Worm (Caenorhabditis elegans): ENCODE data around the gene catp-7.

ce11 chrIV:8608934-8609333 lies 23.2 kb downstream of the catp-7 start, which contains the start of gene F42A9.6:
- TF ChIP-seq ceh-22 (tag; optimal IDR thresholded peaks at IDR 0.05) (no peak), sox-4 (tag; optimal IDR thresholded peaks at IDR 0.05) (no peak), pha-4 (tag; optimal IDR thresholded peaks at IDR 0.05) (no peak), nhr-232 (tag; optimal IDR thresholded peaks at IDR 0.05) (no peak), rnt-1 (tag; optimal IDR thresholded peaks at IDR 0.05) (no peak), dmd-4 (tag; optimal IDR thresholded peaks at IDR 0.05; ENCODE audit: borderline replicate concordance) (no peak), ceh-48 (tag; optimal IDR thresholded peaks at IDR 0.05) (no peak), pat-9 (tag; optimal IDR thresholded peaks at IDR 0.05) (no peak), dve-1 (tag; optimal IDR thresholded peaks at IDR 0.05) (no peak), madf-2 (tag; optimal IDR thresholded peaks at IDR 0.05) (no peak), tbx-2 (tag; optimal IDR thresholded peaks at IDR 0.05) (no peak), hlh-6 (tag; optimal IDR thresholded peaks at IDR 0.05) (no peak), nfya-1 (tag; optimal IDR thresholded peaks at IDR 0.05) (no peak)
